Worm (Caenorhabditis elegans) whole organism, midembryonic: ENCODE results near the gene F35F10.7.

Source experiments
- cog-1 ChIP-seq: sonication (generic microtip); optimal IDR thresholded peaks from 2 replicates; lab custom pipeline; 2016; ENCODE audit warnings: missing genetic modification characterization, missing compliant biosample characterization
- klf-2 ChIP-seq: fragments of 200-800 bp; sonication (Bioruptor generic); conservative IDR thresholded peaks from 2 replicates; pipeline ENCODE4 v1.3.6; 2022; ENCODE audit warnings: missing genetic modification reagents, missing genetic modification characterization, missing compliant biosample characterization
- med-1 ChIP-seq: sonication (generic microtip); optimal IDR thresholded peaks from 2 replicates; lab custom pipeline; 2017; ENCODE audit warnings: missing genetic modification characterization, mild to moderate bottlenecking, missing compliant biosample characterization, antibody characterized with exemption, missing genetic modification reagents; ENCODE audit not compliant: insufficient read depth
- ztf-29 ChIP-seq: fragments of 200-800 bp; sonication (Bioruptor generic); IDR thresholded peaks from 2 replicates; pipeline ENCODE4 v1.3.6; 2022; ENCODE audit warnings: missing genetic modification reagents, missing genetic modification characterization, missing compliant biosample characterization

ce11 chrV:3256809-3257208 lies 30.4 kb downstream of the F35F10.7 start:
- no peak for TF ChIP-seq med-1 (GFP tag; lab: Kevin White, UChicago)
- TF ChIP-seq ztf-29 (GFP tag; lab: Robert Waterston, UW) = no peak
- no peak for TF ChIP-seq cog-1 (tag; lab: Kevin White, UChicago)
- no peak for TF ChIP-seq klf-2 (GFP tag; lab: Robert Waterston, UW)
